Worm (Caenorhabditis elegans) whole organism, L4 larva: Measurements from ENCODE around the gene fbxb-112.

Experiments used
- F26F4.8 ChIP-seq: fragments of 200-800 bp; sonication (Bioruptor generic); conservative IDR thresholded peaks from 2 replicates; pipeline ENCODE4 v1.3.6; 2022; ENCODE audit warnings: missing genetic modification characterization, missing compliant biosample characterization
- aha-1 ChIP-seq: fragments of 150-350 bp; peaks from one replicate; lab custom pipeline; 2014; ENCODE audit warnings: missing biosample characterization, missing genetic modification characterization
- ama-1 ChIP-seq: fragments of 150-350 bp; optimal IDR thresholded peaks from 2 replicates; lab custom pipeline; 2014; ENCODE audit warnings: inconsistent platforms, mixed read lengths
- duxl-1 ChIP-seq: sonication (generic microtip); optimal IDR thresholded peaks from 2 replicates; lab custom pipeline; 2016; ENCODE audit warnings: mild to moderate bottlenecking, missing genetic modification characterization, moderate library complexity, missing compliant biosample characterization; ENCODE audit not compliant: poor library complexity
- hlh-30 ChIP-seq: sonication (generic microtip); optimal IDR thresholded peaks from 2 replicates; lab custom pipeline; 2017; ENCODE audit warnings: antibody characterized with exemption, mild to moderate bottlenecking, missing genetic modification characterization, missing compliant biosample characterization; ENCODE audit not compliant: insufficient read depth
- jun-1 ChIP-seq: fragments of 150-350 bp; optimal IDR thresholded peaks from 2 replicates; lab custom pipeline; 2014; ENCODE audit warnings: missing biosample characterization, missing genetic modification reagents, missing genetic modification characterization
- lin-13 ChIP-seq: fragments of 150-350 bp; optimal IDR thresholded peaks from 2 replicates; lab custom pipeline; 2014; ENCODE audit warnings: missing biosample characterization, missing genetic modification reagents, missing genetic modification characterization
- lin-15B ChIP-seq: fragments of 150-350 bp; sonication (generic microtip); optimal IDR thresholded peaks from 3 replicates; lab custom pipeline; 2014; ENCODE audit warnings: missing biosample characterization, missing genetic modification characterization
- lir-3 ChIP-seq: sonication (generic microtip); optimal IDR thresholded peaks from 2 replicates; lab custom pipeline; 2016; ENCODE audit warnings: mild to moderate bottlenecking, missing genetic modification characterization, missing compliant biosample characterization
- madf-9 ChIP-seq: fragments of 200-800 bp; sonication (Bioruptor generic); conservative IDR thresholded peaks from 2 replicates; pipeline ENCODE4 v1.3.6; 2022; ENCODE audit warnings: missing genetic modification reagents, missing genetic modification characterization, missing compliant biosample characterization
- mep-1 ChIP-seq: fragments of 150-350 bp; sonication (generic microtip); optimal IDR thresholded peaks from 3 replicates; lab custom pipeline; 2014; ENCODE audit warnings: missing biosample characterization, missing genetic modification characterization
- nhr-11 ChIP-seq: fragments of 150-350 bp; optimal IDR thresholded peaks from 2 replicates; lab custom pipeline; 2014; ENCODE audit warnings: missing biosample characterization, missing genetic modification characterization
- nhr-28 ChIP-seq: fragments of 150-350 bp; optimal IDR thresholded peaks from 2 replicates; lab custom pipeline; 2014; ENCODE audit warnings: missing biosample characterization, missing genetic modification characterization

ce11 chrII:3463097-3463496 is 27.8 kb upstream of the fbxb-112 start, which contains the start of gene C16C8.9:
- TF ChIP-seq jun-1 (tag; lab: Kevin White, UChicago) (no peak), lin-15B (no peak), ama-1 (lab: Kevin White, UChicago) (no peak), aha-1 (tag; lab: Kevin White, UChicago) (no peak), F26F4.8 (no peak), mep-1 (tag; lab: Kevin White, UChicago) (no peak), nhr-11 (no peak), hlh-30 (no peak), lir-3 (no peak), duxl-1 (tag; lab: Kevin White, UChicago) (no peak), madf-9 (GFP tag; lab: Robert Waterston, UW) (no peak), nhr-28 (tag; lab: Kevin White, UChicago) (no peak), lin-13 (no peak)
